Fruit fly (Drosophila melanogaster) S2 (cell line): ENCODE results near the gene Cpr76Bd.

Source experiments
- CG8478 ChIP-seq: fragments of >200 bp; optimal IDR thresholded peaks from 2 replicates; lab custom pipeline; 2018
- CTCF ChIP-seq, 2 experiments: fragments of >200 bp; optimal IDR thresholded peaks; 2 replicates each; lab custom pipeline; 2018

Gene Cpr76Bd

DNA sequence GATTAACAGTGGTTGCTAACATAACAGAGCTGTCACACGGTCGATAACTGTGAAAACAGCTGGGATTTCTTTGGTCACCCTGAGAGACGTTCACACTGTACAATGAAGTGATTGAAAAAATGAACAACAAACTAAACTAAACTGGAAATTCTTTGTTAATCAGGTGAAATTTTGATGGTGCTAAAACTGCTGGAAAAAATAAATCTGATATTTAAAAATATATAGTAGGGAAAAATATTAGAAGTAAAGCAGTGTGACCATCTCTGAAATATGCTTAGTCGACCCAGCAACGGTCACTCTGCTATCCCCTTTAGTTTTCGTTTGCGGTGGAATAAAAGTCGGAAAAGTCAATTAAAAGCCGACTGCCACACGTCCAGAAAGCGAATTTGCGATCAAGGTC, 53.4 kb downstream of the Cpr76Bd start, which contains the start of the genes CG9231 and CG9330:
Gene CG9231 (minus strand): TSS at position 25 of the 400 bp plus-strand sequence.
Gene CG9330 (plus strand): TSS at position 275 of the 400 bp plus-strand sequence.
- TF ChIP-seq CTCF (optimal IDR thresholded peaks at IDR 0.05; lab: Kevin White, UChicago): no peak
- no peak for TF ChIP-seq CG8478
